Fruit fly (Drosophila melanogaster) S2 (cell line): ENCODE measurements around the gene Vm34Ca.
A peak's percentile ranks its signal among the peaks of the same experiment; 100 is the strongest.

Experiments used
- CG8478 ChIP-seq: fragments of >200 bp; optimal IDR thresholded peaks from 2 replicates; lab custom pipeline; 2018
- CTCF ChIP-seq, 2 experiments: fragments of >200 bp; optimal IDR thresholded peaks; 2 replicates each; lab custom pipeline; 2018

The Vm34Ca gene

dm6 chr2L:13397393-13397792 is 14.0 kb downstream of the Vm34Ca start:
- TF ChIP-seq CG8478 = no peak
- TF ChIP-seq CTCF (optimal IDR thresholded peaks at IDR 0.05; lab: Kevin White, UChicago) = no peak

DNA sequence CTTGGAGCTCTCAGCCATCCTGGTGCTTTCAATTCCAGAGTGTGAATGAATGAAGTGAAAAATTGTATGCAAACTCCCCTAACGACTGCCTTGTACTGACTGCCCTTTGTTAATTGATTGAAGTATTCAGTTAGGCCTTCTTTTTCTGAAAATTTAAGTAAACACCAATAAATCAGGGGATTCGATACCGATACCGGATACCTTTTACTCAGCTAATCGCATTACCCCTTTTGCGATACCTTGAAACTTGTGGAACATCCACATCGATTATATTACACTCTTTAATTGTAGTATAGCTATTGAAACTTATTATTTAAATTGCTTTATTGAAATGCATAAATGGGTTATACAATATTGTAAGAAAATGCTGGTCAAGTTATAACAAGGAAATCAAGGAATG is 15.3 kb downstream of the Vm34Ca start, which contains the start of gene CG16957:
Gene CG16957 (minus strand): TSS at position 101 of the 400 bp plus-strand sequence.
- TF ChIP-seq CG8478 = no peak
- no peak for TF ChIP-seq CTCF (optimal IDR thresholded peaks at IDR 0.05; lab: Kevin White, UChicago)

- TF ChIP-seq CTCF (optimal IDR thresholded peaks at IDR 0.05; lab: Kevin White, UChicago) (peak in 1 of 2 experiments; percentile 46), CG8478 (no peak)
Observed at dm6 chr2L:13394903-13395302, 16.5 kb downstream of the Vm34Ca start, which contains the start of gene RpL24. Gene RpL24 (minus strand): TSS chr2L:13395131.

DNA sequence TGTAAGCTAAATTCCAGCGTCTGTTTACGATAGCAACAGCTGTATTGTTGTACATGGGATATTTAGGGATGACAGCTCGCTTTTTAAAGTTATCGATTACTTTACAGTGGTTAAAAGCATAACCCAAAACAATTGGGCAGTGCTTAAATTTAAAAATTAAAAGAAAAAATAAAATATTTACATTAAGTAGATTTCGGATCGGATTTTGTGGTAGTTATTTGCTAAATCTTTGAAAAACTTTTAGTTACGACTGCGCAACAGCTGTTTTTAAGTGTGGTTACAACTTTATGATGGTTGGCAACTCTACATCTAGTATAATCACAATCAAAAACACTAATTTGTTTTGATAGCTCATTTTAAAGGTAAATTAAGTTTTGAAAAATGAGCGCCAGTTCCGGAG is 24.2 kb downstream of the Vm34Ca start, which contains the start of the genes Ing5 and CG7099:
Gene Ing5 (minus strand): TSS at position 58 of the 400 bp plus-strand sequence.
Gene CG7099 (plus strand): TSS at position 317 of the 400 bp plus-strand sequence.
- no peak for TF ChIP-seq CTCF (optimal IDR thresholded peaks at IDR 0.05; lab: Kevin White, UChicago)

DNA sequence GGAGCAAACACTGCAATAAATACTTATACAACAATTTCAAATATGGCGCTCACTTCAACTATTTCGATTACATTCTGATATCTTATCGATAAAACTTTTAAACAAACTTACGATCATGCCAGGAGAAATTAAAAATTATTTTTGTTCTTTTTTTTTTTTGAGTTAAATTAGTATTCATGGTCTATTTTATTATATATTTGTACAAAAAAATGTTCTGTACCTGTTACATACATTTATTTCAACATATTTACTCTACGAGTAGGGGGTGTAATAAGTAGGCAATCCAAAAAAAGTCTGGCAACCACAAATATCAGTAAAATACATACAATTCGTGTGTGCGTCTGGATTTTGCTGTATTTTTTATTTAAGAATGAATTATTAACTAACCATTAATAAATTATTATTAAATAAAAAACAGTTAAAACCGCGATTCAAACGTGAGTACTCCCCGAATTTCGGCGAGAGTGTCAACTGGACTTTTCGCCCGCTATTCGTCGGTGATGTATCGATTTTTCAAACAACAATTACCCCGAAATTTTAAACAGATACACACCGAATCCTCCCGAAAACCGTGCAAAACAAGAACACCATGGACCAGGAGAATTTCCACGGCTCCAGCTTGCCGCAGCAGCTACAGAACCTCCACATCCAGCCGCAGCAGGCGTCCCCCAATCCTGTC is 28.9 kb downstream of the Vm34Ca start, which contains the start of gene loqs:
Gene loqs (plus strand): TSS at position 302 of the 679 bp plus-strand sequence.
- TF ChIP-seq CTCF (optimal IDR thresholded peaks at IDR 0.05; lab: Kevin White, UChicago) (no peak), CG8478 (no peak)

- TF ChIP-seq CG8478 (no peak), CTCF (optimal IDR thresholded peaks at IDR 0.05; lab: Kevin White, UChicago) (no peak)
Observed at dm6 chr2L:13378488-13378964, 32.9 kb downstream of the Vm34Ca start, which contains the start of the genes CG9302 and beta'COP. Gene CG9302 (minus strand): TSS chr2L:13378538. Gene beta'COP (plus strand): TSS chr2L:13378902.

dm6 chr2L:13376086-13376485 is 35.3 kb downstream of the Vm34Ca start:
- no peak for TF ChIP-seq CTCF (optimal IDR thresholded peaks at IDR 0.05; lab: Kevin White, UChicago)
- no peak for TF ChIP-seq CG8478

DNA sequence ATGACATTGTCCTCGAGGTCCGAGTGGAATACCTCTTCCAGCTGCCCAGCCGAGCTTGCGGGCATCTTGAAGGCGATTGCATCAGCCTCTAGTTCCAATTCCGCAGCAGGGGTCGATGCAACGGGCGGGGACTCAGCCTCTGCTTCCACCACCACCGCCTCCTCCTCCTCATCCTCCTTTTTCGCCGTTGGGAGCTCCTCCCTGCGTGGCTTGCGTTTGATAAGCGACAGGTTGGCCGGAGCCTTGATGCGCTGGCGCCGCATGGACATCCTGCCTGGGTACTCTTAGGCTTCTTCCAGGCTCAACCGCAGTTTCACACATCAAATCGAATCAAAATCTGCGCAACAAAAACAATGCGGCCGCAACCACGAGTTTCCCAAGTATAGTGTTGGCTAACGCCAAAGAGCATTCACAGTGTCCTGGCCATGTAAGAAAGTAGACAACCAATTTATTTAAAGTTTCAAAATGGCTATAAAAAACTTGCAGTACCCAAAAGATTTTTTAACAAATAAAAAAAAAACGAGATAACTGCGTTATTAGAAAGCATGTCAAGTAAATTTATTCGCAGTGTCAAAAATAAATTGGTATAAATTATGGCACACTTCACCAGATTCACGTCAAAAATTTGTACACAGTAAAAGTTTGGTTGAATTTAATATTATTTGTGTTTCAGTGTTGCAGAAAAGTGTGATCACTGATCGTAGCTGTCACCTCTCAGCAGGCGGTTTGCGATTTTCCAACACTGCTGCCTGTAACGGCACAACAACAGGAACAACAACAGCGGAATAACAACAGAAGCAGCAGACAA is 37.8 kb downstream of the Vm34Ca start, which contains the start of the genes Bdp1 and CG6565:
Gene Bdp1 (minus strand): TSS at position 456 of the 808 bp plus-strand sequence.
Gene CG6565 (plus strand): TSS at position 585 of the 808 bp plus-strand sequence.
- no peak for TF ChIP-seq CG8478
- TF ChIP-seq CTCF (optimal IDR thresholded peaks at IDR 0.05; lab: Kevin White, UChicago) = no peak

dm6 chr2L:13370762-13371161 is 40.7 kb downstream of the Vm34Ca start, which contains the start of gene ND-B22:
Gene ND-B22 (minus strand): TSS chr2L:13371110.
- TF ChIP-seq CG8478 = no peak
- TF ChIP-seq CTCF (optimal IDR thresholded peaks at IDR 0.05; lab: Kevin White, UChicago) = no peak

dm6 chr2L:13368940-13369339 is 42.5 kb downstream of the Vm34Ca start, which contains the start of gene CG31855:
Gene CG31855 (plus strand): TSS chr2L:13369204.
- TF ChIP-seq CTCF (optimal IDR thresholded peaks at IDR 0.05; lab: Kevin White, UChicago) (no peak), CG8478 (no peak)

DNA sequence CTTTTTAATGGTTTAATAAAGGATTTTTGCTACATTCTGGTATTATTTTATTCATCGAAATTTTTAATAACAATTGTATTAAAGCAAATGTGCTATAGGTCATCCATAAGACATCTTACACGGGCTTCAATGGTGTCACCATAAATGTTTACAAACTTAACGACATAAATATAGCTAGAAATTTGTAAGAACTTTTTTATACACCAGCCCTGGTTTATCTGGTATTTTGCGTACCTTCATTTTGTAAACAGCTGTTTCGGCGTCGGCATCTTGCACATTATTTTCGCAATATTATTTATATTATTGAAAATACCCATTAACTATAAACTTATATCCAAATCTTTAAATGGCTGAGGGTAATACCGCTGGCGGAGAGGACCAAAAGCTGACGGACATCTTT is 44.1 kb downstream of the Vm34Ca start, which contains the start of gene Tap42:
Gene Tap42 (plus strand): TSS at position 240 of the 400 bp plus-strand sequence.
- no peak for TF ChIP-seq CG8478
- no peak for TF ChIP-seq CTCF (optimal IDR thresholded peaks at IDR 0.05; lab: Kevin White, UChicago)

DNA sequence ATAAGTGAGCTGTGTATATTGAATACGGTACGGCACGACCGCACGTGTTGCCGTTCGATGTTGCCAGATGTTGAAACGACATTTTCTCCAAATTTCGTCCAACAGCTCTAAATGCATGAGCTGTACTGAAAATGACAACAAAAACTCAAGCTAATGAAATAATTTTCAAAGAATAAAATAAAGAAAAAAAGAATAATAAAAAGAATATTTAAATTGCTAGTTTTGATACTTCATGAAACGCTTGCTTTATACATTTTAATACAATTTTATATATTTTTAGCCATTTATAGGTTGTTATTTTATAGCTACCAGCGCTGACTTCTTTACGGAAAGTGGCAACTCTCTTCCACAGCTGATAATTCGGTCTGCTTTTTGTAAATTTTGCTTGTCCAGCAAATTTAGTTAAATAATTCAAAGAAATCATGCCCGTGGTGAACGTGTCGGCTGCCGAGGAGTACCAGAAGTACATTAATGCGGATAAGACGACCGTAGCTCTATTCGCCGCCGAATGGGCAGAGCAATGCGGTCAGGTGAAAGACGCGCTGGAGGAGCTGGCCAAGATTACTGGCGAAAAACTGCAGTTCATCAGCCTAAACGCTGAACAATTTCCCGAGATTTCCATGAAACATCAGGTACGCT is 45.2 kb downstream of the Vm34Ca start, which contains the start of the genes Nnp-1 and Grx3:
Gene Nnp-1 (minus strand): TSS at position 81 of the 639 bp plus-strand sequence.
Gene Grx3 (plus strand): TSS at position 339 of the 639 bp plus-strand sequence.
- TF ChIP-seq CG8478 = no peak
- no peak for TF ChIP-seq CTCF (optimal IDR thresholded peaks at IDR 0.05; lab: Kevin White, UChicago)

- TF ChIP-seq CTCF (optimal IDR thresholded peaks at IDR 0.05; lab: Kevin White, UChicago) (no peak), CG8478 (no peak)
Observed at dm6 chr2L:13362953-13363352, 48.5 kb downstream of the Vm34Ca start.

DNA sequence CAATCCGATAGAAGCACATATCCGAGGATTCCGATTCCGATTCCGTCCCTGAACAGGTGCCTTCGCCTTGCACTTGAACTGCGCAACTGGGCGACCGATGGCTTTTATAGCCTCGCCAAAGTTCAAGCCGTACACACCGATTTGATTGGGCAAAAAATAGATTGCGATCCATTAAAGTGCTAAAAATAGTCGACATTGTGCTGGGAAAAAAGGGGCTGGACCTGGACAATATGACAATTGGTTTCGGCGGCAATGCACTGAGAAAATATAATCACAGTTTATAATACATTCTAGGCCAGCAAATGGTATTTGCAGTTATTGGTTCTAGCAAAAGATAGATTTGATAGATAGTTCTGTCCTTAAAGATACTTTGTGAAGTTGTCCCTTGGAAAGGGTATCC is 50.0 kb downstream of the Vm34Ca start, which contains the start of gene CG9377:
Gene CG9377 (minus strand): TSS at position 101 of the 400 bp plus-strand sequence.
- TF ChIP-seq CG8478 (no peak), CTCF (optimal IDR thresholded peaks at IDR 0.05; lab: Kevin White, UChicago) (no peak)
